Worm (Caenorhabditis elegans): ENCODE measurements around the gene end-3.
"Not testable (repeated sequence)": the region's sequence is repeated elsewhere in the genome, so short reads cannot be mapped to it uniquely, and the experiment has no call there.

DNA sequence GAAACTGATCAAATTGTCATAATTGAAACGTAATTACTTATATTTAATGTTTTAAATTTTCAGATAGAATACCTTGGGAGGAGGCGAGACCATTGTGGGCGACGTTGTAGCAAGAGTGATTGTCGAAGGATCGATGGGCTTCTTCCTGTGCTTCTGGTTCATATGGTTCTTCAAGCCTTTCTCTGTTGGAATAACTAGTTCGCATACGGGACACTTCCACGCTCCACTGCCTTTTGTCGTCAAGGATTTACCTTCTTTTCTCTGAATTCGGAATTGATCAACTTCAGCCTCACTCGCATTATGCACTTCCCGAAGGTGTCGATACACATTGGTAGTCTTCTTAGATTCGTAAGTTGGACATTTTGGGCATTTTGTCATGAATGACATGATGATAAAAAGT, 34.8 kb downstream of the end-3 start, which contains the start of gene F58D12.1:
- TF ChIP-seq unc-62 (GFP tag; optimal IDR thresholded peaks at IDR 0.05); aly-2 (tag; optimal IDR thresholded peaks at IDR 0.05); fos-1 (tag; optimal IDR thresholded peaks at IDR 0.05): not testable (repeated sequence)

Data from whole organism, L2 larva.